Worm (Caenorhabditis elegans) whole organism, early embryonic: ENCODE data around the gene T07A9.14.

Experiments used
- B0310.2 ChIP-seq: sonication (generic microtip); optimal IDR thresholded peaks from 2 replicates; lab custom pipeline; 2016; ENCODE audit warnings: mild to moderate bottlenecking, missing genetic modification characterization, missing compliant biosample characterization
- F13C5.2 ChIP-seq: sonication (generic microtip); optimal IDR thresholded peaks from 2 replicates; lab custom pipeline; 2017; ENCODE audit warnings: mild to moderate bottlenecking, missing genetic modification characterization, inconsistent platforms, missing compliant biosample characterization
- aly-1 ChIP-seq: sonication (generic microtip); optimal IDR thresholded peaks from 2 replicates; lab custom pipeline; 2016; ENCODE audit warnings: missing genetic modification characterization, missing compliant biosample characterization
- ama-1 ChIP-seq: fragments of 150-350 bp; optimal IDR thresholded peaks from 2 replicates; lab custom pipeline; 2014
- ceh-13 ChIP-seq: fragments of 200-800 bp; sonication (Bioruptor generic); optimal IDR thresholded peaks from 2 replicates; lab custom pipeline; 2018; ENCODE audit warnings: mild to moderate bottlenecking, missing genetic modification characterization, missing compliant biosample characterization
- ceh-36 ChIP-seq: sonication (generic microtip); optimal IDR thresholded peaks from 2 replicates; lab custom pipeline; 2016; ENCODE audit warnings: missing genetic modification characterization, inconsistent platforms, missing compliant biosample characterization
- ets-7 ChIP-seq: sonication (generic microtip); optimal IDR thresholded peaks from 2 replicates; lab custom pipeline; 2016; ENCODE audit warnings: missing genotype, missing genetic modification characterization, missing compliant biosample characterization
- flt-1 ChIP-seq: fragments of 200-800 bp; sonication (Bioruptor generic); IDR thresholded peaks from 2 replicates; pipeline ENCODE4 v1.3.6; 2022; ENCODE audit warnings: missing genetic modification characterization, missing compliant biosample characterization
- hmbx-1 ChIP-seq: sonication (generic microtip); optimal IDR thresholded peaks from 2 replicates; lab custom pipeline; 2016; ENCODE audit warnings: mild to moderate bottlenecking, missing genetic modification characterization, missing compliant biosample characterization
- hmg-4 ChIP-seq: fragments of 200-800 bp; sonication (Bioruptor generic); optimal IDR thresholded peaks from 2 replicates; lab custom pipeline; 2018; ENCODE audit warnings: mild to moderate bottlenecking, missing genetic modification characterization, missing compliant biosample characterization
- hnd-1 ChIP-seq: sonication (generic microtip); optimal IDR thresholded peaks from 2 replicates; lab custom pipeline; 2016; ENCODE audit warnings: missing genetic modification characterization, missing compliant biosample characterization
- pes-1 ChIP-seq: fragments of 200-800 bp; sonication (Bioruptor generic); IDR thresholded peaks from 2 replicates; pipeline ENCODE4 v1.3.6; 2022; ENCODE audit warnings: missing genetic modification reagents, missing genetic modification characterization, missing compliant biosample characterization
- scrt-1 ChIP-seq: fragments of 200-800 bp; sonication (Bioruptor generic); IDR thresholded peaks from 2 replicates; pipeline ENCODE4 v1.3.6; 2022; ENCODE audit warnings: missing genetic modification characterization, missing compliant biosample characterization
- sea-1 ChIP-seq: fragments of 200-800 bp; sonication (Bioruptor generic); conservative IDR thresholded peaks from 2 replicates; pipeline ENCODE4 v1.3.6; 2022; ENCODE audit warnings: missing genetic modification characterization, missing compliant biosample characterization
- tbx-11 ChIP-seq: fragments of 200-800 bp; sonication (Bioruptor generic); IDR thresholded peaks from 2 replicates; pipeline ENCODE4 v1.3.6; 2022; ENCODE audit warnings: missing genetic modification characterization, missing compliant biosample characterization
- tbx-37 ChIP-seq: fragments of 200-800 bp; sonication (Bioruptor generic); conservative IDR thresholded peaks from 2 replicates; pipeline ENCODE4 v1.3.6; 2022; ENCODE audit warnings: missing genetic modification reagents, missing genetic modification characterization, missing compliant biosample characterization
- tra-4 ChIP-seq: sonication (generic microtip); optimal IDR thresholded peaks from 2 replicates; lab custom pipeline; 2017; ENCODE audit warnings: missing genetic modification characterization, missing compliant biosample characterization

T07A9.14 gene

DNA sequence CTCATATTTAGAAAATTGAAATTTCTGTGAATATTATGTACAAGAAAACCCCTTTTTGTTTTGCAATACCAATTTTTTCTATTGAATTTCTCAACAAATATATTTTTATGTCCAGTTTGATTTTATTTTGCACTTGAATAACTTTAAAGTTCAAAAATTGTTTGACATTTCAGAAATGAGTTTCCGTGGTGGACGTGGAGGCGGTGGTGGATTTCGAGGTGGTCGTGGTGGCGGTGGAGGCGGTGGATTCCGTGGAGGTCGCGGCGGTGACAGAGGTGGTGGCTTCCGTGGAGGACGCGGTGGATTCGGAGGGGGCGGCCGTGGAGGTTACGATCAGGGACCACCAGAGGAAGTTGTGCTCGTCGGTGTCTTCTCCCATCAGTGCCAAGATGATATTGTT is 39.5 kb downstream of the T07A9.14 start, which contains the start of gene garr-1:
Gene garr-1, plus strand, starts transcription at position 174 of the 400 bp plus-strand sequence.
- TF ChIP-seq ceh-13 (GFP tag; lab: Kevin White, UChicago) (no peak), ama-1 (lab: Kevin White, UChicago) (no peak), F13C5.2 (tag; lab: Kevin White, UChicago) (no peak), hnd-1 (tag; lab: Kevin White, UChicago) (no peak), aly-1 (no peak), ets-7 (tag; lab: Kevin White, UChicago) (no peak), B0310.2 (tag; lab: Kevin White, UChicago) (no peak), flt-1 (no peak), tra-4 (no peak), pes-1 (GFP tag; lab: Robert Waterston, UW) (no peak), hmg-4 (GFP tag; lab: Kevin White, UChicago) (no peak), scrt-1 (no peak)

DNA sequence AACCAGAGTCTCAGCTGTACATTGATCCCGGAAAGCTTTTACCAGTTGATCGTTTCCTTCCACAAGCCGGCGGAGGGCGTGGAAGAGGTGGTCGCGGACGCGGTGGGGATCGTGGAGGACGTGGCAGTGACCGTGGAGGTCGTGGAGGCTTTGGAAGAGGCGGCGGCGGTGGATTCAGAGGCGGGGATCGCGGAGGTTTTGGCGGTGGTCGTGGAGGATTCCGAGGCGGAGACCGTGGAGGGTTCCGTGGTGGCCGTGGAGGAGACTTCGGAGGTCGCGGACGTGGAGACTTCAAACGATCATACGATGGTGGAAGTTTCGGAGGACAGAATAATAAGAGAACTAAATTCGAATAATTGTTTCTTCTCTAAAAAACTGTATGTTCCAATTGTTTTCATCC is 40.1 kb downstream of the T07A9.14 start:
- TF ChIP-seq tra-4, result no peak
- no peak for TF ChIP-seq ceh-36 (tag; lab: Kevin White, UChicago)
- TF ChIP-seq tbx-37 (GFP tag; lab: Robert Waterston, UW), result no peak
- no peak for TF ChIP-seq aly-1
- no peak for TF ChIP-seq hmbx-1 (tag; lab: Kevin White, UChicago)
- no peak for TF ChIP-seq tbx-11 (GFP tag; lab: Robert Waterston, UW)
- TF ChIP-seq hmg-4 (GFP tag; lab: Kevin White, UChicago), result no peak
- no peak for TF ChIP-seq scrt-1
- TF ChIP-seq ama-1 (lab: Kevin White, UChicago), result no peak
- TF ChIP-seq hnd-1 (tag; lab: Kevin White, UChicago), result no peak
- no peak for TF ChIP-seq flt-1
- TF ChIP-seq sea-1 (GFP tag; lab: Robert Waterston, UW), result no peak
- no peak for TF ChIP-seq ets-7 (tag; lab: Kevin White, UChicago)
- no peak for TF ChIP-seq B0310.2 (tag; lab: Kevin White, UChicago)
- no peak for TF ChIP-seq ceh-13 (GFP tag; lab: Kevin White, UChicago)
- TF ChIP-seq pes-1 (GFP tag; lab: Robert Waterston, UW), result no peak

DNA sequence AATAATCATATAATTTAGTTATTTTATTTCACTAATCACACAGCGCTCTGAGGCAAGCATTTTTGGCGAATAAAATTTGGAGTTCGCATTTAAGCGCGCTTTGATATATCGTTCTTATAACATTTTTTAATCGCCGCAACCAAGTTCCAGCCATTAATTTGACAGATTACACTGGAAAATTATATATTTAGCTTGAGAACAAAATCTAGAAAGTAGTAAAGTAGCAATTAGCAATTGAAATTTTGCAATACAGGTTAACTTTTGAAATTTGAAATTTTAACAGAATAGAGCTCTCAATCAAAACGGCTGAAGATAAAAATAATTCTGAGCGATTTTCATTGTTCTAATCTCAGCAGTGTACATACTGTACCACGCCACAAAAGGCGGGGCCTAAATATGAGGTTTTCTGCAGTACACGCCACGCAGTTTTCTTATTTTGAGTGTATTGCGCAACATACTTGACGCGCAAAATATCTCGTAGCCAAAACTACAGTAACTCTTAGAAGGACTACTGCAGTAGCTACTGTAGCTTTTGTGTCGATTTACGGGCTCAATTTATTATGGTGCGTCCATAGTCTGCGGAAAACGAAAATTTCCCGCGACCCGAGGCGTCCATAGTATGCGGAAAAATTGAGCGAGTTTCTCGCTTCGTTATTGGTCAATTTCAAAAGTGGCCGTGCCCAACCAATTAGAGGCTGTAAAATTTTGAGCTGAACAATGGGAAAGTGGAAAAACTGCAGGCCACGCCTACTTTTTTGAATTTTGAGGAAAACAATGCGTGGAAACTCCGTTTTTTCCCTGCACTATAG is 40.8 kb downstream of the T07A9.14 start:
- TF ChIP-seq pes-1 (GFP tag; lab: Robert Waterston, UW) (0 out of 2 replicates have a peak, but pooled peaks have one; percentile 17), aly-1 (no peak), sea-1 (GFP tag; lab: Robert Waterston, UW) (no peak), scrt-1 (no peak)

DNA sequence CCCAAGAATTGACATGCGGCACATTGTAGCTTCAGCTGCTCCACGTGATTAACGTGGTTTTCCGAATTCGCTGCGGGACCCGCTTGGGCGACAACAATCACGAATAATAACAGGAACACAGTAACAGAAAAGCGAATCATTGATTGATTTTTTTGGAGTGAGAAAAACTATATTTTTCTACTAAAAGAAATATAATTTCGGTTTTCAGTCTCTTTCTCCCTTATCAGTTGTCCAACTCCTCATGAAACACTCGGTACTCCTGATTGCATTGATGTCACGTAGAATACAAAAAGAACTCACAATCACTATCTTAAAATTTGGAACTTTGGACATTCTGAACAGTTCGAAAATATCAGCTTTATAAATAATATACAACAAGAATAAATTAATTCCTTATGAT is 42.4 kb downstream of the T07A9.14 start, which contains the start of gene Y66H1A.5:
Gene Y66H1A.5, minus strand, starts transcription at position 265 of the 400 bp plus-strand sequence.
- TF ChIP-seq tbx-11 (GFP tag; lab: Robert Waterston, UW) (no peak), pes-1 (GFP tag; lab: Robert Waterston, UW) (no peak), tbx-37 (GFP tag; lab: Robert Waterston, UW) (no peak), flt-1 (no peak), aly-1 (no peak), hnd-1 (tag; lab: Kevin White, UChicago) (no peak)
